Worm (Caenorhabditis elegans): ENCODE measurements around the gene B0035.13.

The B0035.13 gene

ce11 chrIV:11324741-11325140 lies 18.2 kb upstream of the B0035.13 start, which contains the start of gene his-48:
his-48 (plus strand) TSS chrIV:11324745.
- TF ChIP-seq lim-7 (GFP tag; IDR thresholded peaks at IDR 0.05) (peak; percentile 56; the same call in 1 of the 2 replicates), lin-38 (GFP tag; IDR thresholded peaks at IDR 0.05) (peak; percentile 39; the same call in 1 of the 2 replicates)

ce11 chrIV:11323666-11324065 lies 17.1 kb upstream of the B0035.13 start:
- TF ChIP-seq dmd-8 (GFP tag; IDR thresholded peaks at IDR 0.05): 0 out of 2 replicates have a peak, but pooled peaks have one; percentile 4
- TF ChIP-seq snpc-1.2 (GFP tag; IDR thresholded peaks at IDR 0.05): peak; percentile 48; the same call in 1 of the 2 replicates
- TF ChIP-seq arid-1 (GFP tag; conservative IDR thresholded peaks at IDR 0.05): 0 out of 2 replicates have a peak, but pooled peaks have one; percentile 41
- peak; percentile 64; the same call in 1 of the 2 replicates for TF ChIP-seq F26F4.8 (GFP tag; conservative IDR thresholded peaks at IDR 0.05)
- no peak for TF ChIP-seq zip-2 (tag; optimal IDR thresholded peaks at IDR 0.05)
- TF ChIP-seq nhr-10 (tag; optimal IDR thresholded peaks at IDR 0.05): no peak
- no peak for TF ChIP-seq duxl-1 (tag; optimal IDR thresholded peaks at IDR 0.05; ENCODE audit: poor library complexity)
- no peak for TF ChIP-seq zfp-2 (tag; optimal IDR thresholded peaks at IDR 0.05)
- peak; percentile 51 for TF ChIP-seq aha-1 (tag)
- TF ChIP-seq hlh-30 (tag; optimal IDR thresholded peaks at IDR 0.05; ENCODE audit: insufficient read depth): no peak
- TF ChIP-seq lin-38 (GFP tag; IDR thresholded peaks at IDR 0.05): peak; percentile 62
- no peak for TF ChIP-seq ces-1 (GFP tag; optimal IDR thresholded peaks at IDR 0.05)
- TF ChIP-seq gei-8 (GFP tag; optimal IDR thresholded peaks at IDR 0.05): no peak
- no peak for TF ChIP-seq pqm-1 (tag; optimal IDR thresholded peaks at IDR 0.05)
- no peak for TF ChIP-seq ama-1 (optimal IDR thresholded peaks at IDR 0.05)

ce11 chrIV:11320500-11320899 lies 14.0 kb upstream of the B0035.13 start, which contains the start of gene edg-1:
edg-1 (plus strand) TSS chrIV:11320800.
- no peak for TF ChIP-seq daf-16 (GFP tag; optimal IDR thresholded peaks at IDR 0.05)
- TF ChIP-seq daf-16 (tag; optimal IDR thresholded peaks at IDR 0.05): peak; percentile 9
- no peak for TF ChIP-seq unc-130 (GFP tag; optimal IDR thresholded peaks at IDR 0.05)

- TF ChIP-seq lsy-2 (tag; optimal IDR thresholded peaks at IDR 0.05) (peak in 1 of 2 experiments; percentile 12), ztf-7 (tag; optimal IDR thresholded peaks at IDR 0.05) (no peak), unc-130 (GFP tag; optimal IDR thresholded peaks at IDR 0.05) (peak; percentile 2), arid-1 (GFP tag; conservative IDR thresholded peaks at IDR 0.05) (no peak)
These were observed 13.4 kb upstream of the B0035.13 start, which contains the start of gene B0035.18 for ce11 chrIV:11319884-11320362. B0035.18 (plus strand) TSS chrIV:11320312.

- no peak for TF ChIP-seq cey-2 (tag; optimal IDR thresholded peaks at IDR 0.05; ENCODE audit: borderline replicate concordance, insufficient read depth)
- no peak for TF ChIP-seq ceh-62 (tag; optimal IDR thresholded peaks at IDR 0.05)
- no peak for TF ChIP-seq F44E2.7 (GFP tag; IDR thresholded peaks at IDR 0.05)
- TF ChIP-seq lim-7 (GFP tag; IDR thresholded peaks at IDR 0.05): no peak
- TF ChIP-seq unc-62 (GFP tag; optimal IDR thresholded peaks at IDR 0.05 in 1 of 2): no peak
- no peak for TF ChIP-seq unc-62 (tag; optimal IDR thresholded peaks at IDR 0.05)
- no peak for TF ChIP-seq lin-29 (GFP tag; IDR thresholded peaks at IDR 0.05)
- no peak for TF ChIP-seq php-3 (GFP tag; IDR thresholded peaks at IDR 0.05)
- TF ChIP-seq ceh-44 (GFP tag; IDR thresholded peaks at IDR 0.05): no peak
These were observed 10.6 kb upstream of the B0035.13 start, which contains the start of gene gspd-1 for ce11 chrIV:11317119-11317518. gspd-1 (plus strand) TSS chrIV:11317419.

ce11 chrIV:11316640-11317039 lies 10.1 kb upstream of the B0035.13 start:
- TF ChIP-seq mdl-1 (tag; optimal IDR thresholded peaks at IDR 0.05) (no peak), zip-11 (GFP tag; IDR thresholded peaks at IDR 0.05) (no peak), duxl-1 (tag; optimal IDR thresholded peaks at IDR 0.05; ENCODE audit: poor library complexity) (no peak), unc-62 (GFP tag; optimal IDR thresholded peaks at IDR 0.05 in 1 of 2) (peak in 1 of 2 experiments; percentile 85), unc-62 (tag; optimal IDR thresholded peaks at IDR 0.05) (no peak)

Measured in whole organism, L4 larva.